Worm (Caenorhabditis elegans) whole organism, L3 larva: ENCODE measurements around the gene dsl-5.

Experiments used
- R02D3.7 ChIP-seq: fragments of 150-350 bp; optimal IDR thresholded peaks from 2 replicates; lab custom pipeline; 2014; ENCODE audit warnings: missing biosample characterization, missing genetic modification characterization
- ZK546.5 ChIP-seq: sonication (generic microtip); optimal IDR thresholded peaks from 2 replicates; lab custom pipeline; 2017; ENCODE audit warnings: missing biosample characterization, missing genetic modification characterization
- aly-2 ChIP-seq: fragments of 150-350 bp; optimal IDR thresholded peaks from 2 replicates; lab custom pipeline; 2014; ENCODE audit warnings: missing biosample characterization, missing genetic modification characterization
- ama-1 ChIP-seq: fragments of 150-350 bp; optimal IDR thresholded peaks from 2 replicates; lab custom pipeline; 2018
- ceh-16 ChIP-seq: sonication (generic microtip); optimal IDR thresholded peaks from 2 replicates; lab custom pipeline; 2017; ENCODE audit warnings: missing biosample characterization, missing genetic modification characterization
- ceh-28 ChIP-seq: fragments of 150-350 bp; optimal IDR thresholded peaks from 2 replicates; lab custom pipeline; 2014; ENCODE audit warnings: missing biosample characterization, missing genetic modification reagents, missing genetic modification characterization
- ceh-82 ChIP-seq: fragments of 150-350 bp; optimal IDR thresholded peaks from 2 replicates; lab custom pipeline; 2014; ENCODE audit warnings: missing biosample characterization, missing genetic modification characterization
- ceh-9 ChIP-seq: sonication (generic microtip); optimal IDR thresholded peaks from 2 replicates; lab custom pipeline; 2018; ENCODE audit warnings: missing biosample characterization, missing genetic modification characterization
- daf-12 ChIP-seq: fragments of 150-350 bp; optimal IDR thresholded peaks from 2 replicates; lab custom pipeline; 2014; ENCODE audit warnings: missing biosample characterization, missing genetic modification reagents, missing genetic modification characterization
- egl-27 ChIP-seq: sonication (generic microtip); optimal IDR thresholded peaks from 4 replicates; lab custom pipeline; 2017; ENCODE audit warnings: missing biosample characterization, missing genetic modification reagents, missing genetic modification characterization
- egl-5 ChIP-seq: fragments of 150-350 bp; optimal IDR thresholded peaks from 2 replicates; lab custom pipeline; 2017; ENCODE audit warnings: missing biosample characterization, missing genetic modification reagents, missing genetic modification characterization, inconsistent platforms
- elt-1 ChIP-seq: fragments of 150-350 bp; optimal IDR thresholded peaks from 2 replicates; lab custom pipeline; 2014; ENCODE audit warnings: missing biosample characterization, missing genetic modification characterization
- elt-2 ChIP-seq: sonication (generic microtip); optimal IDR thresholded peaks from 2 replicates; lab custom pipeline; 2016; ENCODE audit warnings: missing genetic modification reagents, mild to moderate bottlenecking, missing genetic modification characterization, missing compliant biosample characterization
- elt-3 ChIP-seq, 3 experiments: fragments of 150-350 bp in 1 of 3; sonication (generic microtip) in 2 of 3; optimal IDR thresholded peaks; 2 replicates in 2 of 3; 4 replicates in 1 of 3; lab custom pipeline; 2014 to 2017; ENCODE audit warnings: missing biosample characterization in 3 of 3, missing genetic modification characterization in 3 of 3
- eor-1 ChIP-seq, 2 experiments: fragments of 150-350 bp; optimal IDR thresholded peaks; 2 replicates each; lab custom pipeline; 2014 to 2018; ENCODE audit warnings: missing biosample characterization in 2 of 2, missing genetic modification characterization in 2 of 2
- fkh-10 ChIP-seq: sonication (generic microtip); optimal IDR thresholded peaks from 2 replicates; lab custom pipeline; 2017; ENCODE audit warnings: missing biosample characterization, missing genetic modification reagents, missing genetic modification characterization
- fkh-2 ChIP-seq: fragments of 150-350 bp; optimal IDR thresholded peaks from 2 replicates; lab custom pipeline; 2014; ENCODE audit warnings: missing biosample characterization, missing genetic modification reagents, missing genetic modification characterization
- fos-1 ChIP-seq: fragments of 150-350 bp; optimal IDR thresholded peaks from 2 replicates; lab custom pipeline; 2014; ENCODE audit warnings: missing biosample characterization, missing genetic modification characterization
- hmg-11 ChIP-seq: sonication (generic microtip); optimal IDR thresholded peaks from 2 replicates; lab custom pipeline; 2016; ENCODE audit warnings: missing genetic modification characterization, missing compliant biosample characterization
- jun-1 ChIP-seq: fragments of 150-350 bp; optimal IDR thresholded peaks from 2 replicates; lab custom pipeline; 2014; ENCODE audit warnings: missing biosample characterization, missing genetic modification reagents, missing genetic modification characterization
- lin-15B ChIP-seq: fragments of 150-350 bp; optimal IDR thresholded peaks from 2 replicates; lab custom pipeline; 2014; ENCODE audit warnings: missing biosample characterization, missing genetic modification characterization
- lin-39 ChIP-seq: fragments of 150-350 bp; optimal IDR thresholded peaks from 2 replicates; lab custom pipeline; 2018; ENCODE audit warnings: missing biosample characterization, missing genetic modification reagents, missing genetic modification characterization
- lsy-12 ChIP-seq: sonication (generic microtip); optimal IDR thresholded peaks from 2 replicates; lab custom pipeline; 2016; ENCODE audit warnings: mild to moderate bottlenecking, missing genetic modification characterization, missing compliant biosample characterization
- mdl-1 ChIP-seq: fragments of 150-350 bp; optimal IDR thresholded peaks from 2 replicates; lab custom pipeline; 2014; ENCODE audit warnings: missing biosample characterization, missing genetic modification characterization
- mml-1 ChIP-seq: fragments of 150-350 bp; sonication (generic microtip); optimal IDR thresholded peaks from 3 replicates; lab custom pipeline; 2014; ENCODE audit warnings: missing biosample characterization, missing genetic modification characterization
- nfya-1 ChIP-seq: sonication (generic microtip); optimal IDR thresholded peaks from 2 replicates; lab custom pipeline; 2017; ENCODE audit warnings: missing genetic modification characterization, mild to moderate bottlenecking, missing compliant biosample characterization, antibody characterized with exemption, moderate library complexity; ENCODE audit not compliant: insufficient read depth
- nhr-11 ChIP-seq: fragments of 150-350 bp; optimal IDR thresholded peaks from 2 replicates; lab custom pipeline; 2014; ENCODE audit warnings: missing biosample characterization, missing genetic modification characterization
- nhr-12 ChIP-seq: fragments of 150-350 bp; optimal IDR thresholded peaks from 2 replicates; lab custom pipeline; 2014; ENCODE audit warnings: missing biosample characterization, missing genetic modification characterization
- nhr-23 ChIP-seq: fragments of 150-350 bp; optimal IDR thresholded peaks from 2 replicates; lab custom pipeline; 2014; ENCODE audit warnings: missing biosample characterization, missing genetic modification reagents, missing genetic modification characterization
- nhr-237 ChIP-seq: fragments of 150-350 bp; optimal IDR thresholded peaks from 2 replicates; lab custom pipeline; 2014; ENCODE audit warnings: missing biosample characterization, missing genetic modification characterization
- nhr-25 ChIP-seq: sonication (generic microtip); optimal IDR thresholded peaks from 2 replicates; lab custom pipeline; 2017; ENCODE audit warnings: missing biosample characterization, missing genetic modification characterization
- nhr-28 ChIP-seq: fragments of 150-350 bp; optimal IDR thresholded peaks from 2 replicates; lab custom pipeline; 2014; ENCODE audit warnings: missing biosample characterization, missing genetic modification characterization
- nhr-43 ChIP-seq: sonication (generic microtip); optimal IDR thresholded peaks from 2 replicates; lab custom pipeline; 2016; ENCODE audit warnings: mild to moderate bottlenecking, missing genetic modification characterization, missing compliant biosample characterization; ENCODE audit not compliant: poor library complexity, severe bottlenecking
- nhr-67 ChIP-seq: fragments of 150-350 bp; optimal IDR thresholded peaks from 2 replicates; lab custom pipeline; 2014; ENCODE audit warnings: missing biosample characterization, missing genetic modification characterization
- nhr-76 ChIP-seq: fragments of 150-350 bp; sonication (generic microtip); optimal IDR thresholded peaks from 5 replicates; lab custom pipeline; 2014; ENCODE audit warnings: missing biosample characterization, missing genetic modification characterization
- nhr-77 ChIP-seq: fragments of 150-350 bp; optimal IDR thresholded peaks from 2 replicates; lab custom pipeline; 2014; ENCODE audit warnings: missing biosample characterization, missing genetic modification characterization
- pha-4 ChIP-seq: fragments of 150-350 bp; optimal IDR thresholded peaks from 2 replicates; lab custom pipeline; 2014; ENCODE audit warnings: missing biosample characterization, missing genetic modification reagents, missing genetic modification characterization
- pqm-1 ChIP-seq: fragments of 150-350 bp; optimal IDR thresholded peaks from 2 replicates; lab custom pipeline; 2017; ENCODE audit warnings: missing biosample characterization, missing genetic modification characterization, inconsistent platforms
- sea-2 ChIP-seq: fragments of 150-350 bp; sonication (generic microtip); optimal IDR thresholded peaks from 4 replicates; lab custom pipeline; 2014; ENCODE audit warnings: missing biosample characterization, missing genetic modification reagents, missing genetic modification characterization
- skn-1 ChIP-seq: fragments of 150-350 bp; optimal IDR thresholded peaks from 2 replicates; lab custom pipeline; 2014; ENCODE audit warnings: missing biosample characterization, missing genetic modification characterization
- snpc-4 ChIP-seq: fragments of 150-350 bp; optimal IDR thresholded peaks from 2 replicates; lab custom pipeline; 2014; ENCODE audit warnings: missing biosample characterization, missing genetic modification characterization
- tbx-2 ChIP-seq: sonication (generic microtip); optimal IDR thresholded peaks from 2 replicates; lab custom pipeline; 2016; ENCODE audit warnings: mild to moderate bottlenecking, missing genetic modification characterization, missing compliant biosample characterization
- unc-39 ChIP-seq: sonication (generic microtip); optimal IDR thresholded peaks from 4 replicates; lab custom pipeline; 2017; ENCODE audit warnings: missing biosample characterization, missing genetic modification characterization
- unc-62 ChIP-seq: fragments of 150-350 bp; sonication (generic microtip); optimal IDR thresholded peaks from 4 replicates; lab custom pipeline; 2014; ENCODE audit warnings: missing biosample characterization, missing genetic modification reagents, missing genetic modification characterization
- zag-1 ChIP-seq: fragments of 150-350 bp; optimal IDR thresholded peaks from 2 replicates; lab custom pipeline; 2014; ENCODE audit warnings: missing biosample characterization, missing genetic modification characterization
- ztf-11 ChIP-seq: fragments of 150-350 bp; optimal IDR thresholded peaks from 2 replicates; lab custom pipeline; 2014; ENCODE audit warnings: missing biosample characterization, missing genetic modification characterization
- ztf-4 ChIP-seq: fragments of 150-350 bp; optimal IDR thresholded peaks from 2 replicates; lab custom pipeline; 2014; ENCODE audit warnings: missing biosample characterization, missing genetic modification characterization

Gene dsl-5

DNA sequence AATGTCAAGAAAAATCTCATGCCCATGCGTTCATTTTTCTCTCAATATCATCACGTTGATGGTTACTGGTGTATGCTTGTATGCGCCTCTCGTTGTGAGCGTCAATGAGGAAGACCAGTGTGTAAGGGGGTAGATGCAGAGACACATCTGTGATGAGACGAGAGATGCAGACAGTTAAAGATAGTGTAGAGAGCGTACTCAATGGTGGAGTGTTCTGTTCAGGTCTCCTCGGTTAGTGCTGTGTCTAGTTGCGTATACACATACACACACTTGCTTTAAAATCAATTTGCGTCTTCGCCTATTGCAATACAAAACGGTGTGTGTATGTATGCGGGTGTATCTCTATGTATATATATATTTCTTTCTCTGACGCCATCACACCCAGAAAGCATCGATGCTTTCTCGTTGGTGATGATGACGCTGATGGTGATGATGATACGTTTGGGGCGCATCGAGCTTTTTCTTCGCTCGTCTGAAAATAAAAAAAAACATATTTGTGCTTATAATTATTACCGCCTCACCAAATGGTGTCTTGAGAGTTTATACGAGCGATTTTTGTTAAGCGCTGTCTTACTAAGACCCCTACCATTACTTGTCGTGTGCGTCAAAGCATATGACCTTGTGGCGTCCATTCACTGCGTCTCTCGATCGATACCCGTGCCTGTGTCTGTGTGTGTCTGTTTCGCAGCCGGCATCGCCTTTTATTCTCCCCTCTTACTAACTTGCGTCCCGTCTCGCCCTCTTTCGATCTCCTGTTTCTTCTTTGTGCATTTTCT lies 27.2 kb downstream of the dsl-5 start, which contains the start of gene F40F11.3:
Gene F40F11.3 (minus strand): TSS at position 589 of the 776 bp plus-strand sequence.
- TF ChIP-seq nhr-237 (tag; lab: Kevin White, UChicago) (no peak), lin-15B (tag; lab: Kevin White, UChicago) (peak; percentile 83), lsy-12 (tag; lab: Kevin White, UChicago) (peak; percentile 90), fos-1 (tag; lab: Kevin White, UChicago) (peak; percentile 26), nhr-77 (no peak), ceh-16 (tag; lab: Kevin White, UChicago) (no peak), jun-1 (tag; lab: Kevin White, UChicago) (peak; percentile 74), tbx-2 (tag; lab: Kevin White, UChicago) (peak; percentile 69), ztf-11 (tag; lab: Kevin White, UChicago) (no peak), ceh-82 (no peak), elt-1 (tag; lab: Kevin White, UChicago) (peak; percentile 34), nhr-12 (no peak), egl-27 (tag; lab: Kevin White, UChicago) (peak; percentile 45), nhr-25 (tag; lab: Kevin White, UChicago) (peak; percentile 97), unc-39 (no peak), nfya-1 (tag; lab: Kevin White, UChicago) (peak; percentile 91), fkh-2 (tag; lab: Kevin White, UChicago) (no peak), pqm-1 (peak; percentile 64), elt-2 (tag; lab: Kevin White, UChicago) (peak; percentile 69), pha-4 (tag; lab: Kevin White, UChicago) (peak; percentile 82), ZK546.5 (tag; lab: Kevin White, UChicago) (no peak), nhr-11 (peak; percentile 78), nhr-76 (tag; lab: Kevin White, UChicago) (no peak), ceh-9 (no peak), zag-1 (tag; lab: Kevin White, UChicago) (no peak), daf-12 (no peak), nhr-23 (tag; lab: Kevin White, UChicago) (peak; percentile 60), nhr-67 (tag; lab: Kevin White, UChicago) (no peak), egl-5 (tag; lab: Kevin White, UChicago) (peak; percentile 84), R02D3.7 (tag; lab: Kevin White, UChicago) (peak; percentile 72), sea-2 (GFP tag; lab: Kevin White, UChicago) (no peak), hmg-11 (tag; lab: Kevin White, UChicago) (peak; percentile 96), ztf-4 (tag; lab: Kevin White, UChicago) (peak; percentile 4), lin-39 (peak; percentile 61), ceh-28 (tag; lab: Kevin White, UChicago) (peak; percentile 72), nhr-43 (tag; lab: Kevin White, UChicago) (peak; percentile 88), aly-2 (tag; lab: Kevin White, UChicago) (peak; percentile 7), skn-1 (tag; lab: Kevin White, UChicago) (peak; percentile 91), mml-1 (tag; lab: Kevin White, UChicago) (no peak), eor-1 (tag; optimal IDR thresholded peaks at IDR 0.05; lab: Kevin White, UChicago) (no peak), mdl-1 (tag; lab: Kevin White, UChicago) (peak; percentile 46), fkh-10 (GFP tag; lab: Kevin White, UChicago) (peak; percentile 77), ama-1 (lab: Kevin White, UChicago) (peak; percentile 81), unc-62 (GFP tag; lab: Kevin White, UChicago) (peak; percentile 46), elt-3 (tag; optimal IDR thresholded peaks at IDR 0.05; lab: Kevin White, UChicago) (no peak), nhr-28 (tag; lab: Kevin White, UChicago) (no peak), snpc-4 (tag; lab: Kevin White, UChicago) (peak; percentile 77)
